Fruit fly (Drosophila melanogaster): Measurements from ENCODE around the gene qtc.

qtc gene

dm6 chr2L:5037402-5037860, 23.2 kb upstream of the qtc start, which contains the start of the genes CG14042 and SP555:
Gene CG14042 (plus strand): TSS chr2L:5037709.
Gene SP555 (plus strand): TSS chr2L:5037709.
- TF ChIP-seq OdsH (GFP tag; optimal IDR thresholded peaks at IDR 0.05) (no peak), sage (GFP tag; optimal IDR thresholded peaks at IDR 0.05) (no peak), pan (optimal IDR thresholded peaks at IDR 0.05) (no peak), dl (GFP tag; optimal IDR thresholded peaks at IDR 0.05; ENCODE audit: insufficient read depth in 1 of 2, partially characterized antibody in 2 of 2) (no peak), N (GFP tag; optimal IDR thresholded peaks at IDR 0.05) (no peak), sv (GFP tag; optimal IDR thresholded peaks at IDR 0.05) (no peak)

- no peak for TF ChIP-seq dmrt93B (GFP tag; optimal IDR thresholded peaks at IDR 0.05)
- TF ChIP-seq GATAd (GFP tag; optimal IDR thresholded peaks at IDR 0.05): no peak
- no peak for TF ChIP-seq lola (GFP tag; optimal IDR thresholded peaks at IDR 0.05)
- no peak for TF ChIP-seq OdsH (GFP tag; optimal IDR thresholded peaks at IDR 0.05)
- no peak for TF ChIP-seq Dif (GFP tag; optimal IDR thresholded peaks at IDR 0.05; ENCODE audit: partially characterized antibody)
- TF ChIP-seq Hr83 (GFP tag; optimal IDR thresholded peaks at IDR 0.05; ENCODE audit: poor library complexity, severe bottlenecking): no peak
- TF ChIP-seq psq (GFP tag; optimal IDR thresholded peaks at IDR 0.05): no peak
- no peak for TF ChIP-seq foxo (GFP tag; optimal IDR thresholded peaks at IDR 0.05)
- no peak for TF ChIP-seq sv (GFP tag; optimal IDR thresholded peaks at IDR 0.05)
- TF ChIP-seq fru (GFP tag; optimal IDR thresholded peaks at IDR 0.05): no peak
- no peak for TF ChIP-seq h (GFP tag; optimal IDR thresholded peaks at IDR 0.05)
- no peak for TF ChIP-seq woc (GFP tag; optimal IDR thresholded peaks at IDR 0.05)
- TF ChIP-seq dsf (GFP tag; optimal IDR thresholded peaks at IDR 0.05; ENCODE audit: borderline replicate concordance): no peak
- TF ChIP-seq Myc (optimal IDR thresholded peaks at IDR 0.05): no peak
- no peak for TF ChIP-seq HLH106 (tag; optimal IDR thresholded peaks at IDR 0.05)
- no peak for TF ChIP-seq brk (GFP tag; optimal IDR thresholded peaks at IDR 0.05)
- TF ChIP-seq sage (GFP tag; optimal IDR thresholded peaks at IDR 0.05): no peak
- TF ChIP-seq pan (optimal IDR thresholded peaks at IDR 0.05): no peak
These were observed 18.5 kb upstream of the qtc start for dm6 chr2L:5042076-5042475.

- TF ChIP-seq woc (GFP tag; optimal IDR thresholded peaks at IDR 0.05) (no peak), GATAd (GFP tag; optimal IDR thresholded peaks at IDR 0.05) (no peak), Dfd (GFP tag; optimal IDR thresholded peaks at IDR 0.05) (no peak), usp (GFP tag; optimal IDR thresholded peaks at IDR 0.05) (no peak), Hr78 (GFP tag; optimal IDR thresholded peaks at IDR 0.05) (no peak), h (GFP tag; optimal IDR thresholded peaks at IDR 0.05) (peak; percentile 51), HLH106 (tag; optimal IDR thresholded peaks at IDR 0.05) (peak; percentile 48), Sp1 (GFP tag; optimal IDR thresholded peaks at IDR 0.05) (peak; percentile 52), dsf (GFP tag; optimal IDR thresholded peaks at IDR 0.05; ENCODE audit: borderline replicate concordance) (no peak), dl (GFP tag; optimal IDR thresholded peaks at IDR 0.05; ENCODE audit: insufficient read depth in 1 of 2, partially characterized antibody in 2 of 2) (no peak), Myc (optimal IDR thresholded peaks at IDR 0.05) (no peak), rgr (GFP tag; optimal IDR thresholded peaks at IDR 0.05) (peak; percentile 74), Hnf4 (GFP tag; optimal IDR thresholded peaks at IDR 0.05) (no peak), tai (GFP tag; optimal IDR thresholded peaks at IDR 0.05) (no peak), brk (GFP tag; optimal IDR thresholded peaks at IDR 0.05) (no peak), OdsH (GFP tag; optimal IDR thresholded peaks at IDR 0.05) (peak; percentile 20), sage (GFP tag; optimal IDR thresholded peaks at IDR 0.05) (peak; percentile 44), ey (GFP tag; optimal IDR thresholded peaks at IDR 0.05) (peak; percentile 14), CG9705 (GFP tag; optimal IDR thresholded peaks at IDR 0.05) (peak; percentile 52), Jra (GFP tag; optimal IDR thresholded peaks at IDR 0.05) (peak; percentile 31), psq (GFP tag; optimal IDR thresholded peaks at IDR 0.05) (peak; percentile 7), dmrt93B (GFP tag; optimal IDR thresholded peaks at IDR 0.05) (peak; percentile 5), sv (GFP tag; optimal IDR thresholded peaks at IDR 0.05) (peak; percentile 42), foxo (GFP tag; optimal IDR thresholded peaks at IDR 0.05) (peak in 1 of 2 experiments; percentile 74), jim (GFP tag; optimal IDR thresholded peaks at IDR 0.05) (no peak), Dif (GFP tag; optimal IDR thresholded peaks at IDR 0.05; ENCODE audit: partially characterized antibody) (no peak), Rel (GFP tag; optimal IDR thresholded peaks at IDR 0.05) (no peak), Rel (tag; optimal IDR thresholded peaks at IDR 0.05) (peak; percentile 57), Mio (GFP tag; optimal IDR thresholded peaks at IDR 0.05) (no peak), br (GFP tag; optimal IDR thresholded peaks at IDR 0.05) (peak; percentile 61), fru (GFP tag; optimal IDR thresholded peaks at IDR 0.05) (peak; percentile 50), Abd-B (GFP tag; optimal IDR thresholded peaks at IDR 0.05) (no peak), Hr83 (GFP tag; optimal IDR thresholded peaks at IDR 0.05; ENCODE audit: poor library complexity, severe bottlenecking) (peak; percentile 85), Vsx2 (GFP tag; optimal IDR thresholded peaks at IDR 0.05; ENCODE audit: partially characterized antibody) (no peak), CG32264 (GFP tag; optimal IDR thresholded peaks at IDR 0.05) (no peak), CrebA (GFP tag; optimal IDR thresholded peaks at IDR 0.05; ENCODE audit: borderline replicate concordance) (no peak), lola (GFP tag; optimal IDR thresholded peaks at IDR 0.05) (no peak), N (GFP tag; optimal IDR thresholded peaks at IDR 0.05) (no peak), pan (optimal IDR thresholded peaks at IDR 0.05) (no peak)
These were observed 17.6 kb upstream of the qtc start, which contains the start of the genes CG33995, CG44000 and CG44001 for dm6 chr2L:5043043-5043442. Gene CG33995 (plus strand): TSS chr2L:5043270. Gene CG44000 (plus strand): TSS chr2L:5043270. Gene CG44001 (plus strand): TSS chr2L:5043270.

Measured in whole organism, wandering third instar larva.